Worm (Caenorhabditis elegans) whole organism, midembryonic: Measurements from ENCODE around the gene uggt-1.

Source experiments
- T22C8.4 ChIP-seq: fragments of 200-800 bp; sonication (Bioruptor generic); IDR thresholded peaks from 2 replicates; pipeline ENCODE4 v1.3.6; 2022; ENCODE audit warnings: missing genetic modification characterization, missing compliant biosample characterization
- flt-1 ChIP-seq: fragments of 200-800 bp; sonication (Bioruptor generic); IDR thresholded peaks from 2 replicates; pipeline ENCODE4 v1.3.6; 2022; ENCODE audit warnings: missing genetic modification characterization, missing compliant biosample characterization
- klf-2 ChIP-seq: fragments of 200-800 bp; sonication (Bioruptor generic); conservative IDR thresholded peaks from 2 replicates; pipeline ENCODE4 v1.3.6; 2022; ENCODE audit warnings: missing genetic modification reagents, missing genetic modification characterization, missing compliant biosample characterization
- med-1 ChIP-seq: sonication (generic microtip); optimal IDR thresholded peaks from 2 replicates; lab custom pipeline; 2017; ENCODE audit warnings: missing genetic modification characterization, mild to moderate bottlenecking, missing compliant biosample characterization, antibody characterized with exemption, missing genetic modification reagents; ENCODE audit not compliant: insufficient read depth
- ref-1 ChIP-seq: fragments of 200-800 bp; sonication (Bioruptor generic); conservative IDR thresholded peaks from 2 replicates; pipeline ENCODE4 v1.3.6; 2022; ENCODE audit warnings: missing genetic modification reagents, missing genetic modification characterization, missing compliant biosample characterization
- ztf-29 ChIP-seq: fragments of 200-800 bp; sonication (Bioruptor generic); IDR thresholded peaks from 2 replicates; pipeline ENCODE4 v1.3.6; 2022; ENCODE audit warnings: missing genetic modification reagents, missing genetic modification characterization, missing compliant biosample characterization

ce11 chrX:7522595-7522994, 21.8 kb upstream of the uggt-1 start:
- TF ChIP-seq klf-2 (GFP tag; lab: Robert Waterston, UW) = no peak
- TF ChIP-seq flt-1 (GFP tag; lab: Robert Waterston, UW) = no peak
- no peak for TF ChIP-seq ztf-29
- no peak for TF ChIP-seq T22C8.4 (GFP tag; lab: Robert Waterston, UW)
- TF ChIP-seq ref-1 (GFP tag; lab: Robert Waterston, UW) = no peak
- no peak for TF ChIP-seq med-1
